Worm (Caenorhabditis elegans) whole organism, young adult: Measurements from ENCODE around the gene srd-25.
A peak's percentile ranks its signal among the peaks of the same experiment; 100 is the strongest.

Experiments used
- B0261.1 ChIP-seq: sonication (generic microtip); optimal IDR thresholded peaks from 2 replicates; lab custom pipeline; 2016; ENCODE audit warnings: mild to moderate bottlenecking, missing genetic modification characterization, moderate library complexity, missing compliant biosample characterization
- C06A6.2 ChIP-seq: fragments of 200-800 bp; sonication (Bioruptor generic); conservative IDR thresholded peaks from 2 replicates; pipeline ENCODE4 v1.3.6; 2022; ENCODE audit warnings: missing genetic modification characterization, missing compliant biosample characterization
- F33H1.4 ChIP-seq: fragments of 200-800 bp; sonication (Bioruptor generic); IDR thresholded peaks from 2 replicates; pipeline ENCODE4 v1.3.6; 2022; ENCODE audit warnings: missing genetic modification reagents, missing genetic modification characterization, missing compliant biosample characterization
- F37B4.10 ChIP-seq: fragments of 200-800 bp; sonication (Bioruptor generic); IDR thresholded peaks from 2 replicates; pipeline ENCODE4 v1.3.6; 2022; ENCODE audit warnings: missing genetic modification characterization, missing compliant biosample characterization
- F52B5.7 ChIP-seq: sonication (generic microtip); optimal IDR thresholded peaks from 2 replicates; lab custom pipeline; 2016; ENCODE audit warnings: mild to moderate bottlenecking, missing genetic modification characterization, missing compliant biosample characterization
- F57C9.4 ChIP-seq: sonication (generic microtip); optimal IDR thresholded peaks from 2 replicates; lab custom pipeline; 2017; ENCODE audit warnings: mild to moderate bottlenecking, missing genetic modification characterization, missing compliant biosample characterization
- T26A5.8 ChIP-seq: sonication (generic microtip); optimal IDR thresholded peaks from 2 replicates; lab custom pipeline; 2016; ENCODE audit warnings: missing genetic modification characterization, missing compliant biosample characterization
- Y53F4B.3 ChIP-seq: fragments of 200-800 bp; sonication (Bioruptor generic); IDR thresholded peaks from 2 replicates; pipeline ENCODE4 v1.3.6; 2022; ENCODE audit warnings: missing genetic modification reagents, missing genetic modification characterization, missing compliant biosample characterization
- Y67H2A.10 ChIP-seq: fragments of 200-800 bp; sonication (Bioruptor generic); conservative IDR thresholded peaks from 2 replicates; pipeline ENCODE4 v1.3.6; 2022; ENCODE audit warnings: missing genetic modification reagents, missing genetic modification characterization, missing compliant biosample characterization
- Y79H2A.3 ChIP-seq: fragments of 200-800 bp; sonication (Bioruptor generic); conservative IDR thresholded peaks from 2 replicates; pipeline ENCODE4 v1.3.6; 2022; ENCODE audit warnings: missing genetic modification reagents, missing genetic modification characterization, missing compliant biosample characterization
- aptf-2 ChIP-seq: fragments of 200-800 bp; sonication (Bioruptor generic); conservative IDR thresholded peaks from 2 replicates; pipeline ENCODE4 v1.3.6; 2022; ENCODE audit warnings: missing genetic modification reagents, missing genetic modification characterization, missing compliant biosample characterization
- attf-3 ChIP-seq: fragments of 200-800 bp; sonication (Bioruptor generic); conservative IDR thresholded peaks from 2 replicates; pipeline ENCODE4 v1.3.6; 2022; ENCODE audit warnings: missing genetic modification reagents, missing genetic modification characterization, missing compliant biosample characterization
- attf-6 ChIP-seq: fragments of 200-800 bp; sonication (Bioruptor generic); IDR thresholded peaks from 2 replicates; pipeline ENCODE4 v1.3.6; 2022; ENCODE audit warnings: missing genetic modification reagents, missing genetic modification characterization, missing compliant biosample characterization
- ceh-100 ChIP-seq: fragments of 200-800 bp; sonication (Bioruptor generic); IDR thresholded peaks from 2 replicates; pipeline ENCODE4 v1.3.6; 2022; ENCODE audit warnings: missing genetic modification reagents, missing genetic modification characterization, missing compliant biosample characterization
- ceh-40 ChIP-seq: fragments of 200-800 bp; sonication (Bioruptor generic); IDR thresholded peaks from 2 replicates; pipeline ENCODE4 v1.3.6; 2022; ENCODE audit warnings: missing genetic modification characterization, missing compliant biosample characterization
- ceh-79 ChIP-seq: sonication (generic microtip); optimal IDR thresholded peaks from 2 replicates; lab custom pipeline; 2017; ENCODE audit warnings: mild to moderate bottlenecking, missing genetic modification characterization, missing compliant biosample characterization
- dox-1 ChIP-seq: fragments of 200-800 bp; sonication (Bioruptor generic); IDR thresholded peaks from 2 replicates; pipeline ENCODE4 v1.3.6; 2022; ENCODE audit warnings: missing genetic modification reagents, missing genetic modification characterization, missing compliant biosample characterization
- egl-18 ChIP-seq: fragments of 200-800 bp; sonication (Bioruptor generic); IDR thresholded peaks from 2 replicates; pipeline ENCODE4 v1.3.6; 2022; ENCODE audit warnings: missing genetic modification reagents, missing genetic modification characterization, missing compliant biosample characterization
- egl-44 ChIP-seq: fragments of 200-800 bp; sonication (Bioruptor generic); IDR thresholded peaks from 2 replicates; pipeline ENCODE4 v1.3.6; 2022; ENCODE audit warnings: missing genetic modification reagents, missing genetic modification characterization, missing compliant biosample characterization
- ets-4 ChIP-seq: fragments of 200-800 bp; sonication (Bioruptor generic); optimal IDR thresholded peaks from 2 replicates; lab custom pipeline; 2018; ENCODE audit warnings: mild to moderate bottlenecking, missing genetic modification characterization, missing compliant biosample characterization
- hsf-1 ChIP-seq: fragments of 200-800 bp; sonication (Bioruptor generic); IDR thresholded peaks from 2 replicates; pipeline ENCODE4 v1.3.6; 2022; ENCODE audit warnings: missing genetic modification reagents, missing genetic modification characterization, missing compliant biosample characterization
- lin-54 ChIP-seq: fragments of 200-800 bp; sonication (Bioruptor generic); optimal IDR thresholded peaks from 2 replicates; lab custom pipeline; 2018; ENCODE audit warnings: mild to moderate bottlenecking, missing genetic modification characterization, missing compliant biosample characterization
- mcd-1 ChIP-seq: fragments of 200-800 bp; sonication (Bioruptor generic); IDR thresholded peaks from 2 replicates; pipeline ENCODE4 v1.3.6; 2022; ENCODE audit warnings: missing genetic modification reagents, missing genetic modification characterization, missing compliant biosample characterization
- mel-28 ChIP-seq: sonication (generic microtip); optimal IDR thresholded peaks from 2 replicates; lab custom pipeline; 2016; ENCODE audit warnings: borderline replicate concordance, mild to moderate bottlenecking, missing genetic modification characterization, missing compliant biosample characterization
- nhr-179 ChIP-seq: sonication (generic microtip); optimal IDR thresholded peaks from 2 replicates; lab custom pipeline; 2016; ENCODE audit warnings: mild to moderate bottlenecking, missing genetic modification characterization, missing compliant biosample characterization
- nhr-80 ChIP-seq: sonication (generic microtip); optimal IDR thresholded peaks from 2 replicates; lab custom pipeline; 2016; ENCODE audit warnings: missing genetic modification characterization, missing compliant biosample characterization
- pha-4 ChIP-seq: fragments of 150-350 bp; sonication (generic microtip); optimal IDR thresholded peaks from 2 replicates; lab custom pipeline; 2014; ENCODE audit warnings: missing biosample characterization, missing genetic modification reagents, missing genetic modification characterization
- rpc-1 ChIP-seq, 2 experiments: fragments of 150-350 bp in 1 of 2; sonication (generic microtip) in 1 of 2; optimal IDR thresholded peaks; 2 replicates each; lab custom pipeline; 2014 to 2018; ENCODE audit warnings: missing biosample characterization in 1 of 2, missing genetic modification characterization in 1 of 2, missing genetic modification reagents in 1 of 2, missing genotype in 1 of 2
- snpc-1.3 ChIP-seq: sonication (generic microtip); optimal IDR thresholded peaks from 2 replicates; lab custom pipeline; 2017; ENCODE audit warnings: missing genetic modification characterization, mild to moderate bottlenecking, missing compliant biosample characterization, antibody characterized with exemption, moderate library complexity, missing genotype, missing genetic modification reagents; ENCODE audit not compliant: insufficient read depth
- somi-1 ChIP-seq: fragments of 200-800 bp; sonication (Bioruptor generic); optimal IDR thresholded peaks from 2 replicates; lab custom pipeline; 2018; ENCODE audit warnings: mild to moderate bottlenecking, missing genetic modification characterization, missing compliant biosample characterization
- tbp1 ChIP-seq: fragments of 200-800 bp; sonication (Bioruptor generic); optimal IDR thresholded peaks from 2 replicates; lab custom pipeline; 2018; ENCODE audit warnings: mild to moderate bottlenecking, missing genetic modification characterization, missing compliant biosample characterization
- ztf-18 ChIP-seq: sonication (generic microtip); optimal IDR thresholded peaks from 2 replicates; lab custom pipeline; 2016; ENCODE audit warnings: missing genotype, mild to moderate bottlenecking, missing genetic modification characterization, missing compliant biosample characterization
- ztf-25 ChIP-seq: fragments of 200-800 bp; sonication (Bioruptor generic); IDR thresholded peaks from 2 replicates; pipeline ENCODE4 v1.3.6; 2022; ENCODE audit warnings: missing genetic modification reagents, missing genetic modification characterization, missing compliant biosample characterization
- ztf-26 ChIP-seq: sonication (generic microtip); optimal IDR thresholded peaks from 2 replicates; lab custom pipeline; 2017; ENCODE audit warnings: missing genetic modification characterization, missing compliant biosample characterization

The srd-25 gene

DNA sequence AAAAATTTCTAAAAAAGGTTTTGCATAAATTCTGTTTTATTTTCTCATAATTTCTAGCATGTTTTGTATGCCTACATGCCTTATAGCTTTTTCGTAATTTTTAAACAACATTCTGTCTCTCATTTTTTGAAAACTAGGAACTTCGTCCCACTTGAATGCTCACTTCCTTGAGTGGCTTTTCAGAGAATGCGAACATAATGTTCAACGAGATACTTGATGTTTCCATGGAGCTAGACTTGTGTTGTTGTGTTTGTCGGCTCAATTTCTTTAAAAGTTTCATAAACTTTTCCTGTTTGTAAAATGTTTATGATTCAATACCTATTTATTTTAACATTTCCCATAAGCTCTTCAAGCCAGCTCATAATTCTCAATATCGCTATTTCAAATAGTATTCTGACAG lies 27.0 kb upstream of the srd-25 start, which contains the start of gene clec-213 (continued):
- TF ChIP-seq ceh-100 (GFP tag; lab: Robert Waterston, UW) (no peak), attf-3 (GFP tag; lab: Robert Waterston, UW) (no peak), pha-4 (tag; lab: Kevin White, UChicago) (no peak), somi-1 (GFP tag; lab: Kevin White, UChicago) (no peak), hsf-1 (GFP tag; lab: Robert Waterston, UW) (no peak), F52B5.7 (no peak)

DNA sequence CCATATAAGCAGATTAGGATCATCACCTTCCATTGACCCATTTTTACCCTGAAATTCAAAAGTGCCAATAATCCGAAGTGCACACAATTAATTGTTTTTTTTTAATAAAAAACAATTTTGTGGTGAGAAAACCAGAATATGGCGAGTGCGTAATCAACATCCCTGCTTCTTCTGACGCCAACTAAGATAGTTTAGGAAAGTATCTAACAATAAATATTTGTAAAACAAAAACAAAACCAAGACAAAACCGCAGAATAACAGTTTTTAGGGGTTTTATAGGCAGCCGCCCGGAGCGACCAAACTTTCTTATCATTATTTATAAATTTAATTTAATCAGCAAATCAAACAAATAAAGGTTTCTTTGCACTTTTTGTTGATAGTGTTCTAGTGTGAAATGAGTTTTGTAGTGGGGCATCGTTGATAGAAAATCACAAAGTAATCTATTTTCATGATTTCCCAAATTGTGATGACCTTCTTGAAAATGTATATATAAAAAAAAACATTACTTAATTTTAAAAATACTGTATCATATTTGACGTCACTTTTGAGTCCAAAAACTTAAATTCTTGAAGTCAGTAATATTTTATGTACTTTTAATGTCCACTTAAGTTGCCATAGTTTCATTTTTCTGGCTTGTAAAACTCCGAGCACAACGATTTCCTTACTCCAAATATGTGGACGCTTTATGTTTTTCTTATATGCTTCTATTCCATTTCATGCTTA lies 22.0 kb upstream of the srd-25 start, which contains the start of the genes folt-3 and clec-214:
Gene folt-3, minus strand, starts transcription at position 51 of the 723 bp plus-strand sequence.
Gene clec-214, plus strand, starts transcription at position 673 of the 723 bp plus-strand sequence.
- TF ChIP-seq ztf-25 (GFP tag; lab: Robert Waterston, UW) (no peak), nhr-80 (tag; lab: Kevin White, UChicago) (peak; percentile 25)

DNA sequence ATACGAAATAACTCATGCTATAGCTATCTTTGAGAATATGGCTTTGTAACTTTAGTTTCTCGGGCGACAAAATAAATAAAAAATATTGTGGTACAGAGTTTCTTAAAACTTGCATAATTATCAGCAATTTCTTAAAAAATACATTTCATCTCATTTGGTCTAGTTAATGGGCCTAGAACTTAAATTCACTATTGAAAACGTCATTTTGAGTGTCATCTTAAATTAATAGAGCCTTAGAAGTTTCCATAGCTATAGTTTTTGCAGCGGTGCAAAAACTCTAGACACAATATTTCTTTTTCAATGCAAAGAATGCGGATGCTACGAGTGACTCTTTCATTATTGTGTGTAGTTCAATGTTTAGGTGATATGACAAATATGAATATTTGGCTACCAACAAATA lies 19.8 kb upstream of the srd-25 start, which contains the start of gene clec-215:
Gene clec-215, plus strand, starts transcription at position 301 of the 400 bp plus-strand sequence.
- TF ChIP-seq ztf-18 (tag; lab: Kevin White, UChicago): no peak
- no peak for TF ChIP-seq C06A6.2 (GFP tag; lab: Robert Waterston, UW)
- no peak for TF ChIP-seq F37B4.10 (GFP tag; lab: Robert Waterston, UW)
- no peak for TF ChIP-seq mcd-1 (GFP tag; lab: Robert Waterston, UW)
- TF ChIP-seq egl-18 (GFP tag; lab: Robert Waterston, UW): no peak
- no peak for TF ChIP-seq rpc-1 (optimal IDR thresholded peaks at IDR 0.05; lab: Kevin White, UChicago)
- TF ChIP-seq rpc-1 (tag; optimal IDR thresholded peaks at IDR 0.05; lab: Kevin White, UChicago): no peak
- TF ChIP-seq attf-6: no peak
- TF ChIP-seq snpc-1.3: no peak
- no peak for TF ChIP-seq mel-28 (tag; lab: Kevin White, UChicago)
- TF ChIP-seq B0261.1 (tag; lab: Kevin White, UChicago): no peak
- TF ChIP-seq Y79H2A.3 (GFP tag; lab: Robert Waterston, UW): no peak
- TF ChIP-seq nhr-179 (tag; lab: Kevin White, UChicago): no peak
- no peak for TF ChIP-seq tbp1 (GFP tag; lab: Kevin White, UChicago)
- TF ChIP-seq, all 124 proteins: peak for 0

- TF ChIP-seq F33H1.4 (no peak), ceh-40 (GFP tag; lab: Robert Waterston, UW) (no peak), ets-4 (GFP tag; lab: Kevin White, UChicago) (no peak), Y67H2A.10 (GFP tag; lab: Robert Waterston, UW) (no peak), lin-54 (no peak), T26A5.8 (no peak), egl-44 (GFP tag; lab: Robert Waterston, UW) (no peak), ceh-79 (no peak), ztf-26 (tag; lab: Kevin White, UChicago) (no peak), aptf-2 (GFP tag; lab: Robert Waterston, UW) (no peak), Y53F4B.3 (GFP tag; lab: Robert Waterston, UW) (no peak), tbp1 (GFP tag; lab: Kevin White, UChicago) (no peak), dox-1 (GFP tag; lab: Robert Waterston, UW) (no peak), F57C9.4 (tag; lab: Kevin White, UChicago) (no peak)
Observed at ce11 chrV:7618114-7618513, 13.7 kb upstream of the srd-25 start, which contains the start of gene C50E3.15. Gene C50E3.15, plus strand, starts transcription at chrV:7618414.
